Worm (Caenorhabditis elegans) whole organism, early embryonic: Measurements from ENCODE around the gene K08B12.3.

Source experiments
- B0310.2 ChIP-seq: sonication (generic microtip); optimal IDR thresholded peaks from 2 replicates; lab custom pipeline; 2016; ENCODE audit warnings: mild to moderate bottlenecking, missing genetic modification characterization, missing compliant biosample characterization
- F13C5.2 ChIP-seq: sonication (generic microtip); optimal IDR thresholded peaks from 2 replicates; lab custom pipeline; 2017; ENCODE audit warnings: mild to moderate bottlenecking, missing genetic modification characterization, inconsistent platforms, missing compliant biosample characterization
- aly-1 ChIP-seq: sonication (generic microtip); optimal IDR thresholded peaks from 2 replicates; lab custom pipeline; 2016; ENCODE audit warnings: missing genetic modification characterization, missing compliant biosample characterization
- ama-1 ChIP-seq: fragments of 150-350 bp; optimal IDR thresholded peaks from 2 replicates; lab custom pipeline; 2014
- ceh-13 ChIP-seq: fragments of 200-800 bp; sonication (Bioruptor generic); optimal IDR thresholded peaks from 2 replicates; lab custom pipeline; 2018; ENCODE audit warnings: mild to moderate bottlenecking, missing genetic modification characterization, missing compliant biosample characterization
- ceh-36 ChIP-seq: sonication (generic microtip); optimal IDR thresholded peaks from 2 replicates; lab custom pipeline; 2016; ENCODE audit warnings: missing genetic modification characterization, inconsistent platforms, missing compliant biosample characterization
- ets-7 ChIP-seq: sonication (generic microtip); optimal IDR thresholded peaks from 2 replicates; lab custom pipeline; 2016; ENCODE audit warnings: missing genotype, missing genetic modification characterization, missing compliant biosample characterization
- flt-1 ChIP-seq: fragments of 200-800 bp; sonication (Bioruptor generic); IDR thresholded peaks from 2 replicates; pipeline ENCODE4 v1.3.6; 2022; ENCODE audit warnings: missing genetic modification characterization, missing compliant biosample characterization
- hmg-4 ChIP-seq: fragments of 200-800 bp; sonication (Bioruptor generic); optimal IDR thresholded peaks from 2 replicates; lab custom pipeline; 2018; ENCODE audit warnings: mild to moderate bottlenecking, missing genetic modification characterization, missing compliant biosample characterization
- hnd-1 ChIP-seq: sonication (generic microtip); optimal IDR thresholded peaks from 2 replicates; lab custom pipeline; 2016; ENCODE audit warnings: missing genetic modification characterization, missing compliant biosample characterization
- pes-1 ChIP-seq: fragments of 200-800 bp; sonication (Bioruptor generic); IDR thresholded peaks from 2 replicates; pipeline ENCODE4 v1.3.6; 2022; ENCODE audit warnings: missing genetic modification reagents, missing genetic modification characterization, missing compliant biosample characterization
- scrt-1 ChIP-seq: fragments of 200-800 bp; sonication (Bioruptor generic); IDR thresholded peaks from 2 replicates; pipeline ENCODE4 v1.3.6; 2022; ENCODE audit warnings: missing genetic modification characterization, missing compliant biosample characterization
- sea-1 ChIP-seq: fragments of 200-800 bp; sonication (Bioruptor generic); conservative IDR thresholded peaks from 2 replicates; pipeline ENCODE4 v1.3.6; 2022; ENCODE audit warnings: missing genetic modification characterization, missing compliant biosample characterization
- tbx-11 ChIP-seq: fragments of 200-800 bp; sonication (Bioruptor generic); IDR thresholded peaks from 2 replicates; pipeline ENCODE4 v1.3.6; 2022; ENCODE audit warnings: missing genetic modification characterization, missing compliant biosample characterization
- tbx-37 ChIP-seq: fragments of 200-800 bp; sonication (Bioruptor generic); conservative IDR thresholded peaks from 2 replicates; pipeline ENCODE4 v1.3.6; 2022; ENCODE audit warnings: missing genetic modification reagents, missing genetic modification characterization, missing compliant biosample characterization
- tra-4 ChIP-seq: sonication (generic microtip); optimal IDR thresholded peaks from 2 replicates; lab custom pipeline; 2017; ENCODE audit warnings: missing genetic modification characterization, missing compliant biosample characterization

The K08B12.3 gene

ce11 chrV:6270097-6270496, 35.1 kb downstream of the K08B12.3 start:
- TF ChIP-seq ceh-36 (tag; lab: Kevin White, UChicago) (no peak), tra-4 (tag; lab: Kevin White, UChicago) (no peak), ama-1 (no peak), F13C5.2 (peak; percentile 4), pes-1 (GFP tag; lab: Robert Waterston, UW) (no peak), scrt-1 (GFP tag; lab: Robert Waterston, UW) (0 out of 2 replicates have a peak, but pooled peaks have one; percentile 15), flt-1 (no peak), tbx-37 (GFP tag; lab: Robert Waterston, UW) (no peak), sea-1 (no peak), aly-1 (tag; lab: Kevin White, UChicago) (peak; percentile 2), ets-7 (tag; lab: Kevin White, UChicago) (no peak)

ce11 chrV:6270552-6270951, 35.6 kb downstream of the K08B12.3 start, which contains the start of gene F31F7.2:
F31F7.2 (plus strand) TSS chrV:6270852.
- TF ChIP-seq hmg-4 (GFP tag; lab: Kevin White, UChicago) (no peak), pes-1 (GFP tag; lab: Robert Waterston, UW) (no peak), tra-4 (tag; lab: Kevin White, UChicago) (no peak), B0310.2 (tag; lab: Kevin White, UChicago) (no peak), F13C5.2 (no peak), ceh-36 (tag; lab: Kevin White, UChicago) (no peak), hnd-1 (tag; lab: Kevin White, UChicago) (no peak), sea-1 (no peak), tbx-37 (GFP tag; lab: Robert Waterston, UW) (no peak), aly-1 (tag; lab: Kevin White, UChicago) (no peak), tbx-11 (GFP tag; lab: Robert Waterston, UW) (no peak), ama-1 (no peak), ceh-13 (no peak), flt-1 (no peak), ets-7 (tag; lab: Kevin White, UChicago) (no peak), scrt-1 (GFP tag; lab: Robert Waterston, UW) (no peak)

ce11 chrV:6275209-6275608, 40.2 kb downstream of the K08B12.3 start:
- TF ChIP-seq ets-7 (tag; lab: Kevin White, UChicago) (no peak), ceh-36 (tag; lab: Kevin White, UChicago) (no peak)

- no peak for TF ChIP-seq sea-1
- no peak for TF ChIP-seq tbx-11 (GFP tag; lab: Robert Waterston, UW)
- TF ChIP-seq tra-4 (tag; lab: Kevin White, UChicago), result no peak
- TF ChIP-seq scrt-1 (GFP tag; lab: Robert Waterston, UW), result no peak
- TF ChIP-seq pes-1 (GFP tag; lab: Robert Waterston, UW), result no peak
- TF ChIP-seq ama-1, result no peak
- no peak for TF ChIP-seq F13C5.2
- TF ChIP-seq ceh-13, result no peak
- TF ChIP-seq hmg-4 (GFP tag; lab: Kevin White, UChicago), result no peak
- TF ChIP-seq ets-7 (tag; lab: Kevin White, UChicago), result no peak
Observed at ce11 chrV:6276205-6276604, 41.2 kb downstream of the K08B12.3 start, which contains the start of gene F31F7.1. F31F7.1 (plus strand) TSS chrV:6276439.

ce11 chrV:6277178-6277834, 42.3 kb downstream of the K08B12.3 start:
- TF ChIP-seq ceh-36 (tag; lab: Kevin White, UChicago), result no peak
- TF ChIP-seq tbx-11 (GFP tag; lab: Robert Waterston, UW), result no peak
- TF ChIP-seq ets-7 (tag; lab: Kevin White, UChicago), result no peak

ce11 chrV:6278117-6279081, 43.4 kb downstream of the K08B12.3 start, which contains the start of gene fil-2:
fil-2 (plus strand) TSS chrV:6279031.
- TF ChIP-seq scrt-1 (GFP tag; lab: Robert Waterston, UW) (no peak), sea-1 (no peak), B0310.2 (tag; lab: Kevin White, UChicago) (no peak), ceh-36 (tag; lab: Kevin White, UChicago) (no peak)

- no peak for TF ChIP-seq tra-4 (tag; lab: Kevin White, UChicago)
- TF ChIP-seq tbx-11 (GFP tag; lab: Robert Waterston, UW), result no peak
- no peak for TF ChIP-seq sea-1
Observed at ce11 chrV:6280067-6280466, 45.1 kb downstream of the K08B12.3 start.

ce11 chrV:6281175-6281574, 46.2 kb downstream of the K08B12.3 start, which contains the start of the genes K12B6.4 and spe-49:
K12B6.4 (minus strand) TSS chrV:6281275.
spe-49 (plus strand) TSS chrV:6281359.
- TF ChIP-seq flt-1 (no peak), ama-1 (no peak), tbx-11 (GFP tag; lab: Robert Waterston, UW) (no peak), sea-1 (no peak), F13C5.2 (no peak), tra-4 (tag; lab: Kevin White, UChicago) (no peak)
